Worm (Caenorhabditis elegans) whole organism, L4 larva: ENCODE measurements around the gene lgc-31.

Source experiments
- T20F7.1 ChIP-seq: fragments of 200-800 bp; sonication (Bioruptor generic); optimal IDR thresholded peaks from 2 replicates; lab custom pipeline; 2018; ENCODE audit warnings: mild to moderate bottlenecking, missing genetic modification characterization, missing compliant biosample characterization
- ZK546.5 ChIP-seq, 2 experiments: sonication (generic microtip); optimal IDR thresholded peaks; 2 replicates each; lab custom pipeline; 2017; ENCODE audit warnings: missing biosample characterization in 2 of 2, missing genetic modification characterization in 2 of 2
- dve-1 ChIP-seq: sonication (generic microtip); optimal IDR thresholded peaks from 2 replicates; lab custom pipeline; 2017; ENCODE audit warnings: antibody characterized with exemption, mild to moderate bottlenecking, missing genetic modification characterization, missing compliant biosample characterization; ENCODE audit not compliant: insufficient read depth
- egl-27 ChIP-seq: sonication (generic microtip); optimal IDR thresholded peaks from 3 replicates; lab custom pipeline; 2017; ENCODE audit warnings: missing biosample characterization, missing genetic modification reagents, missing genetic modification characterization
- fkh-10 ChIP-seq: fragments of 150-350 bp; optimal IDR thresholded peaks from 2 replicates; lab custom pipeline; 2014; ENCODE audit warnings: missing biosample characterization, missing genetic modification reagents, missing genetic modification characterization
- fos-1 ChIP-seq: fragments of 150-350 bp; optimal IDR thresholded peaks from 2 replicates; lab custom pipeline; 2014; ENCODE audit warnings: missing biosample characterization, missing genetic modification characterization
- hlh-30 ChIP-seq: sonication (generic microtip); optimal IDR thresholded peaks from 2 replicates; lab custom pipeline; 2017; ENCODE audit warnings: antibody characterized with exemption, mild to moderate bottlenecking, missing genetic modification characterization, missing compliant biosample characterization; ENCODE audit not compliant: insufficient read depth
- lin-15B ChIP-seq: fragments of 150-350 bp; sonication (generic microtip); optimal IDR thresholded peaks from 3 replicates; lab custom pipeline; 2014; ENCODE audit warnings: missing biosample characterization, missing genetic modification characterization
- lsy-2 ChIP-seq, 2 experiments: fragments of 150-350 bp in 1 of 2; sonication (generic microtip) in 1 of 2; optimal IDR thresholded peaks; 2 replicates each; lab custom pipeline; 2014 to 2017; ENCODE audit warnings: missing biosample characterization in 2 of 2, missing genetic modification characterization in 2 of 2
- mxl-2 ChIP-seq: fragments of 200-800 bp; sonication (Bioruptor generic); conservative IDR thresholded peaks from 2 replicates; pipeline ENCODE4 v1.3.6; 2022; ENCODE audit warnings: missing genetic modification reagents, missing genetic modification characterization, missing compliant biosample characterization
- nhr-11 ChIP-seq: fragments of 150-350 bp; optimal IDR thresholded peaks from 2 replicates; lab custom pipeline; 2014; ENCODE audit warnings: missing biosample characterization, missing genetic modification characterization
- nhr-76 ChIP-seq: fragments of 150-350 bp; optimal IDR thresholded peaks from 2 replicates; lab custom pipeline; 2014; ENCODE audit warnings: missing biosample characterization, missing genetic modification characterization
- skn-1 ChIP-seq: fragments of 150-350 bp; optimal IDR thresholded peaks from 2 replicates; lab custom pipeline; 2014; ENCODE audit warnings: missing biosample characterization, missing genetic modification characterization

- TF ChIP-seq T20F7.1 (no peak), ZK546.5 (tag; optimal IDR thresholded peaks at IDR 0.05; lab: Kevin White, UChicago) (no peak), lsy-2 (tag; optimal IDR thresholded peaks at IDR 0.05; lab: Kevin White, UChicago) (no peak), dve-1 (tag; lab: Kevin White, UChicago) (no peak), fos-1 (no peak), egl-27 (tag; lab: Kevin White, UChicago) (no peak), skn-1 (tag; lab: Kevin White, UChicago) (no peak), nhr-76 (tag; lab: Kevin White, UChicago) (no peak), lin-15B (tag; lab: Kevin White, UChicago) (no peak), mxl-2 (GFP tag; lab: Robert Waterston, UW) (no peak), nhr-11 (tag; lab: Kevin White, UChicago) (no peak), fkh-10 (no peak), hlh-30 (tag; lab: Kevin White, UChicago) (no peak)
Observed at ce11 chrV:15498434-15498833, 23.4 kb downstream of the lgc-31 start, which contains the start of gene C06B8.7.
